Fruit fly (Drosophila melanogaster) whole organism, embryonic: Measurements from ENCODE around the gene sky.
A peak's percentile ranks its signal among the peaks of the same experiment; 100 is the strongest.

Experiments
- Asciz ChIP-seq: fragments of 200-800 bp; sonication (Bioruptor generic); optimal IDR thresholded peaks from 2 replicates; lab custom pipeline; 2017; ENCODE audit warnings: missing biosample characterization, mild to moderate bottlenecking, missing genetic modification characterization, missing genetic modification reagents
- CG10147 ChIP-seq: fragments of 200-800 bp; sonication (Bioruptor generic); optimal IDR thresholded peaks from 2 replicates; lab custom pipeline; 2019; ENCODE audit warnings: missing biosample characterization, mild to moderate bottlenecking, missing genetic modification characterization, moderate library complexity
- CG12391 ChIP-seq: fragments of 200-800 bp; sonication (Bioruptor generic); optimal IDR thresholded peaks from 3 replicates; lab custom pipeline; 2018; ENCODE audit warnings: missing biosample characterization, mild to moderate bottlenecking, missing genetic modification characterization, moderate library complexity
- CG14014 ChIP-seq: fragments of 200-800 bp; sonication (Bioruptor generic); IDR thresholded peaks from 2 replicates; pipeline ENCODE4 v1.3.6; 2022; ENCODE audit warnings: missing biosample characterization, missing genetic modification characterization
- CG14441 ChIP-seq: fragments of 200-800 bp; sonication (Bioruptor generic); IDR thresholded peaks from 2 replicates; pipeline ENCODE4 v1.3.6; 2022; ENCODE audit warnings: missing biosample characterization, missing genetic modification characterization
- CG16863 ChIP-seq: fragments of 200-800 bp; sonication (Bioruptor generic); optimal IDR thresholded peaks from 3 replicates; lab custom pipeline; 2016; ENCODE audit warnings: missing biosample characterization, missing genetic modification characterization
- CG2129 ChIP-seq: fragments of 200-800 bp; sonication (Bioruptor generic); IDR thresholded peaks from 2 replicates; pipeline ENCODE4 v1.3.6; 2022; ENCODE audit warnings: missing biosample characterization, missing genetic modification characterization; ENCODE audit not compliant: partially characterized antibody
- CG2875 ChIP-seq: fragments of 200-800 bp; sonication (Bioruptor generic); optimal IDR thresholded peaks from 2 replicates; lab custom pipeline; 2017; ENCODE audit warnings: missing biosample characterization, mild to moderate bottlenecking, missing genetic modification characterization, missing genetic modification reagents
- CG2889 ChIP-seq: fragments of 200-800 bp; sonication (Bioruptor generic); IDR thresholded peaks from 3 replicates; pipeline ENCODE4 v1.3.6; 2022; ENCODE audit warnings: missing biosample characterization, missing genetic modification characterization
- CG3281 ChIP-seq: fragments of 200-800 bp; sonication (Bioruptor generic); optimal IDR thresholded peaks from 3 replicates; lab custom pipeline; 2017; ENCODE audit warnings: missing biosample characterization, mild to moderate bottlenecking, missing genetic modification characterization
- CG6272 ChIP-seq: fragments of 200-800 bp; sonication (Bioruptor generic); IDR thresholded peaks from 2 replicates; pipeline ENCODE4 v1.3.6; 2022; ENCODE audit warnings: missing biosample characterization, missing genetic modification characterization
- CG7271 ChIP-seq: fragments of 200-800 bp; sonication (Bioruptor generic); optimal IDR thresholded peaks from 2 replicates; lab custom pipeline; 2018; ENCODE audit warnings: missing biosample characterization, mild to moderate bottlenecking, missing genetic modification characterization, moderate library complexity
- CG8290 ChIP-seq, 3 experiments: fragments of 200-800 bp; sonication (Bioruptor generic); optimal IDR thresholded peaks; 2 replicates each; lab custom pipeline; 2016 to 2019; ENCODE audit warnings: missing biosample characterization in 3 of 3, missing genetic modification characterization in 3 of 3, mild to moderate bottlenecking in 2 of 3, moderate library complexity in 1 of 3
- CG8359 ChIP-seq: fragments of 200-800 bp; sonication (Bioruptor generic); optimal IDR thresholded peaks from 2 replicates; lab custom pipeline; 2017; ENCODE audit warnings: missing biosample characterization, mild to moderate bottlenecking, missing genetic modification characterization, borderline replicate concordance
- Chrac-16 ChIP-seq: fragments of 200-800 bp; sonication (Bioruptor generic); optimal IDR thresholded peaks from 3 replicates; lab custom pipeline; 2016; ENCODE audit warnings: missing biosample characterization, missing genetic modification characterization
- Dip2 ChIP-seq: fragments of 200-800 bp; sonication (Bioruptor generic); IDR thresholded peaks from 2 replicates; pipeline ENCODE4 v1.3.6; 2022; ENCODE audit warnings: missing biosample characterization, missing genetic modification characterization
- ERR ChIP-seq: fragments of 200-800 bp; sonication (Bioruptor generic); optimal IDR thresholded peaks from 2 replicates; lab custom pipeline; 2016; ENCODE audit warnings: missing biosample characterization, missing genetic modification characterization
- Fer1 ChIP-seq: fragments of 200-800 bp; sonication (Bioruptor generic); optimal IDR thresholded peaks from 2 replicates; lab custom pipeline; 2017; ENCODE audit warnings: missing biosample characterization, mild to moderate bottlenecking, missing genetic modification characterization
- HLH4C ChIP-seq: fragments of 200-800 bp; sonication (Bioruptor generic); IDR thresholded peaks from 3 replicates; pipeline ENCODE4 v1.3.6; 2022; ENCODE audit warnings: missing biosample characterization, missing genetic modification characterization; ENCODE audit not compliant: partially characterized antibody
- Hand ChIP-seq: fragments of 200-800 bp; sonication (Bioruptor generic); optimal IDR thresholded peaks from 2 replicates; lab custom pipeline; 2017; ENCODE audit warnings: mild to moderate bottlenecking, missing biosample characterization, missing genetic modification reagents, missing genetic modification characterization
- HmgZ ChIP-seq: fragments of 200-800 bp; sonication (Bioruptor generic); optimal IDR thresholded peaks from 2 replicates; lab custom pipeline; 2018; ENCODE audit warnings: missing biosample characterization, mild to moderate bottlenecking, missing genetic modification characterization
- Med ChIP-seq: fragments of 200-800 bp; sonication (Bioruptor generic); peaks from one replicate; lab custom pipeline; 2016; ENCODE audit warnings: missing biosample characterization, missing genetic modification characterization, mild to moderate bottlenecking, inconsistent platforms, moderate library complexity
- Neu2 ChIP-seq: fragments of 200-800 bp; sonication (Bioruptor generic); optimal IDR thresholded peaks from 3 replicates; lab custom pipeline; 2016; ENCODE audit warnings: missing biosample characterization, missing genetic modification characterization, borderline replicate concordance
- Pdp1 ChIP-seq, 2 experiments: fragments of 200-800 bp; sonication (Bioruptor generic); optimal IDR thresholded peaks; 3 replicates each; lab custom pipeline; 2016; ENCODE audit warnings: missing biosample characterization in 2 of 2, missing genetic modification characterization in 2 of 2, mild to moderate bottlenecking in 1 of 2, moderate library complexity in 1 of 2
- Ptx1 ChIP-seq: fragments of 200-800 bp; sonication (Bioruptor generic); IDR thresholded peaks from 2 replicates; pipeline ENCODE4 v1.3.6; 2022; ENCODE audit warnings: missing biosample characterization, missing genetic modification characterization
- TFAM ChIP-seq: fragments of 200-800 bp; sonication (Bioruptor generic); optimal IDR thresholded peaks from 2 replicates; lab custom pipeline; 2017; ENCODE audit warnings: missing biosample characterization, missing genetic modification characterization, inconsistent platforms
- Tbp ChIP-seq: fragments of >200 bp; optimal IDR thresholded peaks from 2 replicates; lab custom pipeline; 2018; ENCODE audit warnings: missing biosample characterization, missing genetic modification characterization
- abd-A ChIP-seq: fragments of 200-800 bp; sonication (Bioruptor generic); optimal IDR thresholded peaks from 3 replicates; lab custom pipeline; 2019; ENCODE audit warnings: missing biosample characterization, mild to moderate bottlenecking, missing genetic modification characterization, moderate library complexity
- ac ChIP-seq: fragments of 200-800 bp; sonication (Bioruptor generic); optimal IDR thresholded peaks from 3 replicates; lab custom pipeline; 2017; ENCODE audit warnings: missing biosample characterization, mild to moderate bottlenecking, missing genetic modification characterization
- ash1 ChIP-seq: fragments of 200-800 bp; sonication (Bioruptor generic); optimal IDR thresholded peaks from 2 replicates; lab custom pipeline; 2018; ENCODE audit warnings: missing biosample characterization, mild to moderate bottlenecking, missing genetic modification characterization
- bigmax ChIP-seq: fragments of 200-800 bp; sonication (Bioruptor generic); optimal IDR thresholded peaks from 2 replicates; lab custom pipeline; 2018; ENCODE audit warnings: missing biosample characterization, mild to moderate bottlenecking, missing genetic modification characterization
- chn ChIP-seq: fragments of 200-800 bp; sonication (Bioruptor generic); optimal IDR thresholded peaks from 2 replicates; lab custom pipeline; 2016; ENCODE audit warnings: missing biosample characterization, missing genetic modification characterization
- ci ChIP-seq: fragments of 200-800 bp; sonication (Bioruptor generic); IDR thresholded peaks from 3 replicates; pipeline ENCODE4 v1.3.6; 2022; ENCODE audit warnings: missing biosample characterization, missing genetic modification characterization
- dati ChIP-seq: fragments of 200-800 bp; sonication (Bioruptor generic); IDR thresholded peaks from 2 replicates; pipeline ENCODE4 v1.3.6; 2022; ENCODE audit warnings: missing biosample characterization, missing genetic modification characterization
- dmrt11E ChIP-seq: fragments of 200-800 bp; sonication (Bioruptor generic); optimal IDR thresholded peaks from 3 replicates; lab custom pipeline; 2018; ENCODE audit warnings: missing biosample characterization, mild to moderate bottlenecking, missing genetic modification characterization, moderate library complexity
- esg ChIP-seq: fragments of 200-800 bp; sonication (Bioruptor generic); conservative IDR thresholded peaks from 2 replicates; pipeline ENCODE4 v1.3.6; 2022; ENCODE audit warnings: missing biosample characterization, missing genetic modification characterization
- eve ChIP-seq, 2 experiments: fragments of >200 bp; optimal IDR thresholded peaks; 2 replicates each; lab custom pipeline; 2017; ENCODE audit warnings: missing biosample characterization in 2 of 2, missing genetic modification characterization in 2 of 2
- gce ChIP-seq: fragments of 200-800 bp; sonication (Bioruptor generic); IDR thresholded peaks from 3 replicates; pipeline ENCODE4 v1.3.6; 2022; ENCODE audit warnings: missing biosample characterization, missing genetic modification characterization
- kah ChIP-seq: fragments of 200-800 bp; sonication (Bioruptor generic); optimal IDR thresholded peaks from 2 replicates; lab custom pipeline; 2018; ENCODE audit warnings: missing biosample characterization, mild to moderate bottlenecking, missing genetic modification characterization
- kni ChIP-seq: fragments of 200-800 bp; sonication (Bioruptor generic); optimal IDR thresholded peaks from 3 replicates; lab custom pipeline; 2017; ENCODE audit warnings: mild to moderate bottlenecking, missing biosample characterization, missing genetic modification reagents, missing genetic modification characterization
- lilli ChIP-seq: fragments of 200-800 bp; sonication (Bioruptor generic); optimal IDR thresholded peaks from 3 replicates; lab custom pipeline; 2016; ENCODE audit warnings: missing biosample characterization, missing genetic modification characterization
- lmd ChIP-seq: fragments of 200-800 bp; sonication (Bioruptor generic); IDR thresholded peaks from 2 replicates; pipeline ENCODE4 v1.3.6; 2022; ENCODE audit warnings: missing biosample characterization, missing genetic modification characterization
- luna ChIP-seq: fragments of 200-800 bp; sonication (Bioruptor generic); optimal IDR thresholded peaks from 2 replicates; lab custom pipeline; 2016; ENCODE audit warnings: missing biosample characterization, missing genetic modification characterization
- nerfin-1 ChIP-seq: fragments of 200-800 bp; sonication (Bioruptor generic); optimal IDR thresholded peaks from 3 replicates; lab custom pipeline; 2019; ENCODE audit warnings: missing biosample characterization, mild to moderate bottlenecking, missing genetic modification characterization, moderate library complexity
- onecut ChIP-seq: fragments of 200-800 bp; sonication (Bioruptor generic); IDR thresholded peaks from 2 replicates; pipeline ENCODE4 v1.3.6; 2022; ENCODE audit warnings: missing biosample characterization, missing genetic modification characterization
- salm ChIP-seq: fragments of 200-800 bp; sonication (Bioruptor generic); optimal IDR thresholded peaks from 2 replicates; lab custom pipeline; 2018; ENCODE audit warnings: missing biosample characterization, mild to moderate bottlenecking, missing genetic modification characterization
- sqz ChIP-seq: fragments of 200-800 bp; sonication (Bioruptor generic); optimal IDR thresholded peaks from 3 replicates; lab custom pipeline; 2018; ENCODE audit warnings: missing biosample characterization, mild to moderate bottlenecking, missing genetic modification characterization
- tio ChIP-seq: fragments of 200-800 bp; sonication (Bioruptor generic); optimal IDR thresholded peaks from 2 replicates; lab custom pipeline; 2017; ENCODE audit warnings: missing biosample characterization, missing genetic modification characterization, inconsistent platforms
- twi ChIP-seq: fragments of 200-800 bp; optimal IDR thresholded peaks from 2 replicates; lab custom pipeline; 2019; ENCODE audit warnings: missing biosample characterization, mild to moderate bottlenecking, missing genetic modification characterization, moderate library complexity
- tx ChIP-seq: fragments of 200-800 bp; sonication (Bioruptor generic); optimal IDR thresholded peaks from 2 replicates; lab custom pipeline; 2016; ENCODE audit warnings: missing biosample characterization, missing genetic modification characterization
- zfh2 ChIP-seq: fragments of 200-800 bp; sonication (Bioruptor generic); optimal IDR thresholded peaks from 2 replicates; lab custom pipeline; 2016; ENCODE audit warnings: missing biosample characterization, missing genetic modification characterization

sky gene

DNA sequence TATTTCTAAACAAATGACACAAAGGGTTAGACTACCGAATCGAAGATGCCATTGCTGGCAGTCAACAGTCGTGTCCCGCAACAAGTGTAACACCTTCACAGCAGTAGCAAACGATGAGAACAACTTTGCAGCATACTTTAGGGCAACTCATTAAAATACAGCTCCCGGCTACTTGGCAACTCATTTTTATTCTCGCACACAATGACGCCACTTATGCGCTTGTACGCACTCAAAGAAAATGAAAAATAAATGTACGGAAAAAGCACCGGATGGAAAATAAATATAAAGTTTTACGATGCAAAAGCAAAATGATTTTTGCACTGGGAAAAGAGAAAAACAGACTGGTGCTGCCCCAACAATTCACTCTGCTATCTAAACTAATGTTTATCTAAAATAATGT lies 27.5 kb downstream of the sky start (continued):
- no peak for TF ChIP-seq CG8290 (GFP tag; optimal IDR thresholded peaks at IDR 0.05; lab: Kevin White, UChicago)
- TF ChIP-seq CG8290 (tag; optimal IDR thresholded peaks at IDR 0.05; lab: Kevin White, UChicago) = peak in 1 of 2 experiments; percentile 43
- TF ChIP-seq ERR (GFP tag; lab: Kevin White, UChicago) = no peak
- no peak for TF ChIP-seq CG8359
- no peak for TF ChIP-seq CG2129 (GFP tag; lab: Robert Waterston, UW)
- no peak for TF ChIP-seq Ptx1
- no peak for TF ChIP-seq luna (GFP tag; lab: Kevin White, UChicago)
- TF ChIP-seq bigmax (GFP tag; lab: Kevin White, UChicago) = no peak
- no peak for TF ChIP-seq kah (GFP tag; lab: Kevin White, UChicago)
- no peak for TF ChIP-seq TFAM
- peak in 1 of 2 experiments; percentile 37 for TF ChIP-seq Pdp1 (GFP tag; optimal IDR thresholded peaks at IDR 0.05; lab: Kevin White, UChicago)
- TF ChIP-seq Tbp (GFP tag; lab: Kevin White, UChicago) = no peak
- TF ChIP-seq HmgZ = no peak
- no peak for TF ChIP-seq CG3281 (GFP tag; lab: Kevin White, UChicago)
- no peak for TF ChIP-seq gce (GFP tag; lab: Robert Waterston, UW)
- TF ChIP-seq chn (GFP tag; lab: Kevin White, UChicago) = no peak
- no peak for TF ChIP-seq Chrac-16 (GFP tag; lab: Kevin White, UChicago)
- no peak for TF ChIP-seq zfh2 (GFP tag; lab: Kevin White, UChicago)
- TF ChIP-seq dmrt11E (tag; lab: Kevin White, UChicago) = no peak
- TF ChIP-seq CG16863 (GFP tag; lab: Kevin White, UChicago) = no peak
- peak; percentile 57 for TF ChIP-seq abd-A (tag; lab: Kevin White, UChicago)
- no peak for TF ChIP-seq salm (tag; lab: Kevin White, UChicago)
- no peak for TF ChIP-seq Hand (GFP tag; lab: Kevin White, UChicago)
- no peak for TF ChIP-seq CG10147
- TF ChIP-seq ash1 = no peak
- TF ChIP-seq Neu2 (GFP tag; lab: Kevin White, UChicago) = no peak
- peak; percentile 16; the same call in 1 of the 2 replicates for TF ChIP-seq CG14014
- TF ChIP-seq onecut = no peak
- TF ChIP-seq tio = no peak
- no peak for TF ChIP-seq ac
- no peak for TF ChIP-seq dati
- peak; percentile 25; the same call in 1 of the 2 replicates for TF ChIP-seq lmd
- TF ChIP-seq Fer1 = no peak
- no peak for TF ChIP-seq CG12391
- peak; percentile 45 for TF ChIP-seq Med
- TF ChIP-seq CG2875 (GFP tag; lab: Kevin White, UChicago) = no peak
- peak; percentile 53; the same call in 1 of the 2 replicates for TF ChIP-seq CG14441 (GFP tag; lab: Robert Waterston, UW)
- no peak for TF ChIP-seq twi
- TF ChIP-seq kni (GFP tag; lab: Kevin White, UChicago) = no peak
- no peak for TF ChIP-seq sqz (GFP tag; lab: Kevin White, UChicago)
- no peak for TF ChIP-seq tx
- TF ChIP-seq CG7271 (tag; lab: Kevin White, UChicago) = no peak
- no peak for TF ChIP-seq Asciz (GFP tag; lab: Kevin White, UChicago)
- TF ChIP-seq nerfin-1 = no peak
- TF ChIP-seq lilli (GFP tag; lab: Kevin White, UChicago) = peak; percentile 29
- no peak for TF ChIP-seq CG2889
- TF ChIP-seq esg (GFP tag; lab: Robert Waterston, UW) = 0 out of 2 replicates have a peak, but pooled peaks have one; percentile 14
- TF ChIP-seq eve (GFP tag; optimal IDR thresholded peaks at IDR 0.05; lab: Kevin White, UChicago) = peak in 1 of 2 experiments; percentile 60
- no peak for TF ChIP-seq HLH4C
- TF ChIP-seq CG6272 (GFP tag; lab: Robert Waterston, UW) = no peak
- TF ChIP-seq ci = peak; percentile 54; the same call in 1 of the 3 replicates
- no peak for TF ChIP-seq Dip2 (GFP tag; lab: Robert Waterston, UW)
